Worm (Caenorhabditis elegans) whole organism, young adult: ENCODE results near the gene che-2.

Source experiments
- B0261.1 ChIP-seq: sonication (generic microtip); optimal IDR thresholded peaks from 2 replicates; lab custom pipeline; 2016; ENCODE audit warnings: mild to moderate bottlenecking, missing genetic modification characterization, moderate library complexity, missing compliant biosample characterization
- C06A6.2 ChIP-seq: fragments of 200-800 bp; sonication (Bioruptor generic); conservative IDR thresholded peaks from 2 replicates; pipeline ENCODE4 v1.3.6; 2022; ENCODE audit warnings: missing genetic modification characterization, missing compliant biosample characterization
- F33H1.4 ChIP-seq: fragments of 200-800 bp; sonication (Bioruptor generic); IDR thresholded peaks from 2 replicates; pipeline ENCODE4 v1.3.6; 2022; ENCODE audit warnings: missing genetic modification reagents, missing genetic modification characterization, missing compliant biosample characterization
- Y53F4B.3 ChIP-seq: fragments of 200-800 bp; sonication (Bioruptor generic); IDR thresholded peaks from 2 replicates; pipeline ENCODE4 v1.3.6; 2022; ENCODE audit warnings: missing genetic modification reagents, missing genetic modification characterization, missing compliant biosample characterization
- Y56A3A.18 ChIP-seq: fragments of 200-800 bp; sonication (Bioruptor generic); IDR thresholded peaks from 2 replicates; pipeline ENCODE4 v1.3.6; 2022; ENCODE audit warnings: missing genetic modification reagents, missing genetic modification characterization, missing compliant biosample characterization
- Y67H2A.10 ChIP-seq: fragments of 200-800 bp; sonication (Bioruptor generic); conservative IDR thresholded peaks from 2 replicates; pipeline ENCODE4 v1.3.6; 2022; ENCODE audit warnings: missing genetic modification reagents, missing genetic modification characterization, missing compliant biosample characterization
- Y79H2A.3 ChIP-seq: fragments of 200-800 bp; sonication (Bioruptor generic); conservative IDR thresholded peaks from 2 replicates; pipeline ENCODE4 v1.3.6; 2022; ENCODE audit warnings: missing genetic modification reagents, missing genetic modification characterization, missing compliant biosample characterization
- ZK185.1 ChIP-seq: sonication (generic microtip); optimal IDR thresholded peaks from 2 replicates; lab custom pipeline; 2016; ENCODE audit warnings: mild to moderate bottlenecking, missing genetic modification characterization, missing compliant biosample characterization; ENCODE audit not compliant: poor library complexity, severe bottlenecking
- athp-1 ChIP-seq: sonication (generic microtip); optimal IDR thresholded peaks from 2 replicates; lab custom pipeline; 2017; ENCODE audit warnings: mild to moderate bottlenecking, missing genetic modification characterization, missing compliant biosample characterization
- attf-3 ChIP-seq: fragments of 200-800 bp; sonication (Bioruptor generic); conservative IDR thresholded peaks from 2 replicates; pipeline ENCODE4 v1.3.6; 2022; ENCODE audit warnings: missing genetic modification reagents, missing genetic modification characterization, missing compliant biosample characterization
- ceh-100 ChIP-seq: fragments of 200-800 bp; sonication (Bioruptor generic); IDR thresholded peaks from 2 replicates; pipeline ENCODE4 v1.3.6; 2022; ENCODE audit warnings: missing genetic modification reagents, missing genetic modification characterization, missing compliant biosample characterization
- ceh-40 ChIP-seq: fragments of 200-800 bp; sonication (Bioruptor generic); IDR thresholded peaks from 2 replicates; pipeline ENCODE4 v1.3.6; 2022; ENCODE audit warnings: missing genetic modification characterization, missing compliant biosample characterization
- chd-7 ChIP-seq: sonication (generic microtip); optimal IDR thresholded peaks from 2 replicates; lab custom pipeline; 2016; ENCODE audit warnings: mild to moderate bottlenecking, missing genetic modification characterization, moderate library complexity, missing compliant biosample characterization
- dox-1 ChIP-seq: fragments of 200-800 bp; sonication (Bioruptor generic); IDR thresholded peaks from 2 replicates; pipeline ENCODE4 v1.3.6; 2022; ENCODE audit warnings: missing genetic modification reagents, missing genetic modification characterization, missing compliant biosample characterization
- dpff-1 ChIP-seq: sonication (generic microtip); optimal IDR thresholded peaks from 2 replicates; lab custom pipeline; 2017; ENCODE audit warnings: mild to moderate bottlenecking, missing genetic modification characterization, missing compliant biosample characterization
- egl-44 ChIP-seq: fragments of 200-800 bp; sonication (Bioruptor generic); IDR thresholded peaks from 2 replicates; pipeline ENCODE4 v1.3.6; 2022; ENCODE audit warnings: missing genetic modification reagents, missing genetic modification characterization, missing compliant biosample characterization
- egrh-3 ChIP-seq: fragments of 200-800 bp; sonication (Bioruptor generic); IDR thresholded peaks from 2 replicates; pipeline ENCODE4 v1.3.6; 2022; ENCODE audit warnings: missing genetic modification reagents, missing genetic modification characterization, missing compliant biosample characterization
- ekl-4 ChIP-seq: fragments of 200-800 bp; sonication (Bioruptor generic); IDR thresholded peaks from 2 replicates; pipeline ENCODE4 v1.3.6; 2022; ENCODE audit warnings: missing genetic modification reagents, missing genetic modification characterization, missing compliant biosample characterization
- ets-4 ChIP-seq: fragments of 200-800 bp; sonication (Bioruptor generic); optimal IDR thresholded peaks from 2 replicates; lab custom pipeline; 2018; ENCODE audit warnings: mild to moderate bottlenecking, missing genetic modification characterization, missing compliant biosample characterization
- hrde-1 ChIP-seq: sonication (generic microtip); optimal IDR thresholded peaks from 2 replicates; lab custom pipeline; 2016; ENCODE audit warnings: missing genetic modification characterization, mild to moderate bottlenecking, missing compliant biosample characterization, moderate library complexity, missing genotype, missing genetic modification reagents, borderline replicate concordance
- hsf-1 ChIP-seq: fragments of 200-800 bp; sonication (Bioruptor generic); IDR thresholded peaks from 2 replicates; pipeline ENCODE4 v1.3.6; 2022; ENCODE audit warnings: missing genetic modification reagents, missing genetic modification characterization, missing compliant biosample characterization
- lin-26 ChIP-seq: fragments of 200-800 bp; sonication (Bioruptor generic); IDR thresholded peaks from 2 replicates; pipeline ENCODE4 v1.3.6; 2022; ENCODE audit warnings: missing genetic modification reagents, missing genetic modification characterization, missing compliant biosample characterization
- lsy-27 ChIP-seq: sonication (generic microtip); optimal IDR thresholded peaks from 2 replicates; lab custom pipeline; 2017; ENCODE audit warnings: missing genetic modification characterization, mild to moderate bottlenecking, missing compliant biosample characterization, antibody characterized with exemption, missing genotype, borderline replicate concordance; ENCODE audit not compliant: insufficient read depth
- madf-6 ChIP-seq: fragments of 200-800 bp; sonication (Bioruptor generic); IDR thresholded peaks from 2 replicates; pipeline ENCODE4 v1.3.6; 2022; ENCODE audit warnings: missing genetic modification reagents, missing genetic modification characterization, missing compliant biosample characterization
- madf-8 ChIP-seq: fragments of 200-800 bp; sonication (Bioruptor generic); conservative IDR thresholded peaks from 2 replicates; pipeline ENCODE4 v1.3.6; 2022; ENCODE audit warnings: missing genetic modification reagents, missing genetic modification characterization, missing compliant biosample characterization
- nfyb-1 ChIP-seq: fragments of 200-800 bp; sonication (Bioruptor generic); IDR thresholded peaks from 2 replicates; pipeline ENCODE4 v1.3.6; 2022; ENCODE audit warnings: missing genetic modification reagents, missing genetic modification characterization, missing compliant biosample characterization
- nhr-80 ChIP-seq: sonication (generic microtip); optimal IDR thresholded peaks from 2 replicates; lab custom pipeline; 2016; ENCODE audit warnings: missing genetic modification characterization, missing compliant biosample characterization
- pbrm-1 ChIP-seq: fragments of 200-800 bp; sonication (Bioruptor generic); IDR thresholded peaks from 2 replicates; pipeline ENCODE4 v1.3.6; 2022; ENCODE audit warnings: missing genetic modification reagents, missing genetic modification characterization, missing compliant biosample characterization
- rec-8 ChIP-seq, 2 experiments: sonication (generic microtip); optimal IDR thresholded peaks; 2 replicates each; lab custom pipeline; 2016; ENCODE audit warnings: mild to moderate bottlenecking in 2 of 2, missing genetic modification characterization in 2 of 2, missing genetic modification reagents in 2 of 2, missing genotype in 2 of 2, missing biosample characterization in 1 of 2, missing compliant biosample characterization in 1 of 2, moderate library complexity in 1 of 2
- rpc-1 ChIP-seq, 2 experiments: fragments of 150-350 bp in 1 of 2; sonication (generic microtip) in 1 of 2; optimal IDR thresholded peaks; 2 replicates each; lab custom pipeline; 2014 to 2018; ENCODE audit warnings: missing biosample characterization in 1 of 2, missing genetic modification characterization in 1 of 2, missing genetic modification reagents in 1 of 2, missing genotype in 1 of 2
- snpc-4 ChIP-seq, 5 experiments: fragments of 150-350 bp in 1 of 5; sonication (generic microtip) in 4 of 5; optimal IDR thresholded peaks; 2 replicates each; lab custom pipeline; 2014 to 2018; ENCODE audit warnings: missing genetic modification characterization in 5 of 5, missing biosample characterization in 3 of 5, antibody characterized with exemption in 2 of 5, mild to moderate bottlenecking in 2 of 5, missing compliant biosample characterization in 2 of 5, missing genotype in 2 of 5, moderate library complexity in 2 of 5, missing genetic modification reagents in 1 of 5
- sptf-2 ChIP-seq: fragments of 200-800 bp; sonication (Bioruptor generic); optimal IDR thresholded peaks from 2 replicates; lab custom pipeline; 2018; ENCODE audit warnings: mild to moderate bottlenecking, missing genetic modification characterization, missing compliant biosample characterization
- unc-62 ChIP-seq: fragments of 150-350 bp; optimal IDR thresholded peaks from 2 replicates; lab custom pipeline; 2014; ENCODE audit warnings: missing biosample characterization, missing genetic modification reagents, missing genetic modification characterization
- zfh-2 ChIP-seq: fragments of 200-800 bp; sonication (Bioruptor generic); conservative IDR thresholded peaks from 2 replicates; pipeline ENCODE4 v1.3.6; 2022; ENCODE audit warnings: missing genetic modification reagents, missing genetic modification characterization, missing compliant biosample characterization
- ztf-18 ChIP-seq: sonication (generic microtip); optimal IDR thresholded peaks from 2 replicates; lab custom pipeline; 2016; ENCODE audit warnings: missing genotype, mild to moderate bottlenecking, missing genetic modification characterization, missing compliant biosample characterization

Gene che-2

DNA sequence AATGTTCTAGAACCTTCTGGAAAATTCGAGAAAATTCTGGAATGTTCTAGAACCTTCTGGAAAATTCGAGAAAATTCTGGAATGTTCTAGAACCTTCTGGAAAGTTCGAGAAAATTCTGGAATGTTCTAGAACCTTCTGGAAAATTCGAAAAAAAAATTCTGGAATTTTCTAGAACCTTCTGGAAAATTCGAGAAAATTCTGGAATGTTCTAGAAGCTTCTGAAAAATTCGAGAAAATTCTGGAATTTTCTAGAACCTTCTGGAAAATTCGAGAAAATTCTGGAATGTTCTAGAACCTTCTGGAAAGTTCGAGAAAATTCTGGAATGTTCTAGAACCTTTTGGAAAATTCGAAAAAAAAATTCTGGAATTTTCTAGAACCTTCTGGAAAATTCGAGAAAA is 37.8 kb upstream of the che-2 start:
- peak; percentile 76; the same call in 1 of the 2 replicates for TF ChIP-seq ceh-40 (GFP tag; lab: Robert Waterston, UW)
- TF ChIP-seq egrh-3, result peak; percentile 43; the same call in 1 of the 2 replicates
- TF ChIP-seq Y56A3A.18 (GFP tag; lab: Robert Waterston, UW), result peak; percentile 74
- peak; percentile 41; the same call in 1 of the 2 replicates for TF ChIP-seq Y79H2A.3
- 0 out of 2 replicates have a peak, but pooled peaks have one; percentile 20 for TF ChIP-seq nfyb-1 (GFP tag; lab: Robert Waterston, UW)
- peak; percentile 61 for TF ChIP-seq ekl-4 (GFP tag; lab: Robert Waterston, UW)
- peak; percentile 94 for TF ChIP-seq dox-1 (GFP tag; lab: Robert Waterston, UW)
- TF ChIP-seq lin-26 (GFP tag; lab: Robert Waterston, UW), result peak; percentile 45; the same call in 1 of the 2 replicates
- TF ChIP-seq hsf-1 (GFP tag; lab: Robert Waterston, UW), result peak; percentile 98
- peak; percentile 57; the same call in 1 of the 2 replicates for TF ChIP-seq Y67H2A.10
- peak; percentile 56; the same call in 1 of the 2 replicates for TF ChIP-seq madf-6 (GFP tag; lab: Robert Waterston, UW)
- peak; percentile 42; the same call in 1 of the 2 replicates for TF ChIP-seq Y53F4B.3 (GFP tag; lab: Robert Waterston, UW)
- TF ChIP-seq pbrm-1 (GFP tag; lab: Robert Waterston, UW), result peak; percentile 44; the same call in 1 of the 2 replicates
- TF ChIP-seq ceh-100 (GFP tag; lab: Robert Waterston, UW), result peak; percentile 62
- TF ChIP-seq, all 124 proteins: peak for 14; not testable (repeated sequence) for 110

DNA sequence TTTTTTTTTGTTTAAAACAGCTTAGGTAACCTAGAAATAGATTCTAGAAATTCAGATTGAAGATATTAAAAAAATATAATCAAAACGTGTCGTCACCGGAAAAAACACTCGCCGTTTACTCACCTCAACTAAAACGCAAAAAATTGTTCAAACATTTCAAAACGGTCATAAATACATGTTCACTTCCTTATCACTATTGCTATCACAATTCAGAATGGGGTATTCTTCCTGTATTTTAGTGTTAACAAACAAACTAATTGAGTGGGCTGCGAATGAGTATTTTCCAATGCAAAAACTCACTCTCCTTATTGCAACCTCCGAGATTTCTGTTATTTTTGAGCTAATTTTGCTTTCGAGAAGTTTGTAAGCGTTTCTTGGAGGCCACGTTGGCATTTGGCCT is 31.4 kb upstream of the che-2 start, which contains the start of gene F52D1.2:
F52D1.2 (minus strand) TSS at position 393 of the 400 bp plus-strand sequence.
- no peak for TF ChIP-seq dpff-1 (tag; lab: Kevin White, UChicago)
- TF ChIP-seq rec-8 (tag; optimal IDR thresholded peaks at IDR 0.05; lab: Kevin White, UChicago), result no peak
- no peak for TF ChIP-seq C06A6.2 (GFP tag; lab: Robert Waterston, UW)
- TF ChIP-seq nhr-80 (tag; lab: Kevin White, UChicago), result peak; percentile 27
- no peak for TF ChIP-seq lsy-27 (tag; lab: Kevin White, UChicago)

DNA sequence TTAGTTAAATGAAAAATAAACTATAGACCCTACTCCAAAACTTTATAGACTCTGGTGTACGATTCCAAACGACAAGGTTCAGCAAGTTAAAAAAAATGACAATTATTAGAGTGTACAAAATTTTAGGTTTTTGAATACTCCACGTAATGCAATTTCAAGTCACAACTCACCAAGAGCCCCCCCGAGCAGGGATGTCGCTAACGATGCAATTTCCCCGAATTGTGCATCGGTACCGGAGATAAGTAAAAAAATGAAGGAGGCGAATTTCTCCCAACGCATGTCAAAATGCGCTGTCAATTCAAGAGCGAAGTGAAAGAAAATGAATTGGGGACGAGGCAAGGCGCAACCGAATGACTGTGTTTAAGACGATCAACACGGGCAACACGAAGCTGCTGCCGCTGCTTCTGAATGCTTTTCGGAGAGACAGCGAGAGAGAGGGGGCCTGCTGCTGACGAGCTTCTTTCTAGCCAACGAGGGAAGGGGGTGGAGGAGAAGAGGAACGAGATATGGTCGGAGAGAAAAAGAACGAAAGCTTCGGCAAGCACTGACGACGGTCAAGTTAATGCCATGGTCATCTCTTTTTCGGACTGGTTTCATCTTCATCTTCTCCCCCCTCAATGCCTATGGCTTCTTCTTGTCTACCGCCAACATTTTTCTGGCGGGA is 24.0 kb upstream of the che-2 start, which contains the start of gene abu-12:
abu-12 (minus strand) TSS at position 472 of the 664 bp plus-strand sequence.
- peak; percentile 84 for TF ChIP-seq zfh-2 (GFP tag; lab: Robert Waterston, UW)
- TF ChIP-seq egl-44 (GFP tag; lab: Robert Waterston, UW), result no peak

DNA sequence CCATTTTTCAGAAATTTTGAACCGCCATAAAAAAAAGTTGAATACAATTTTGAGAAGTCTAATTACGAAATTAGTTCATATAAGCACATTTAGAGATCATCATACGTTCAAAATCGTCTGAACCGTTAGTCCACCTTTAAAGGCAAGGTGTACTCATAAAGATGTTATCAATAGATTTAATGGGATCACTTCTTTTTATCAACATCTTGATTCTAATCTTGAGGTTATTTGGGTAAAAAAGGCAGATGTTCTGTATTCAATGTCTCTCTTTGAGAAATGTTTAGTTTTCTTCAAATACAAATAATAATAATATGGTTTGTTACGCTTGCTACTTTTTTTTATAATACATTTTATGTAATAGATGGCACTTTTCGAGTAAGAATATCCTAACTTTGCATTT is 21.9 kb upstream of the che-2 start:
- TF ChIP-seq ets-4 (no peak), ztf-18 (tag; lab: Kevin White, UChicago) (no peak), athp-1 (tag; lab: Kevin White, UChicago) (no peak), B0261.1 (no peak), attf-3 (no peak), F33H1.4 (GFP tag; lab: Robert Waterston, UW) (no peak), sptf-2 (GFP tag; lab: Kevin White, UChicago) (no peak), madf-8 (GFP tag; lab: Robert Waterston, UW) (no peak), ZK185.1 (no peak), hrde-1 (tag; lab: Kevin White, UChicago) (no peak), chd-7 (no peak), unc-62 (no peak), lsy-27 (tag; lab: Kevin White, UChicago) (no peak), snpc-4 (GFP tag; optimal IDR thresholded peaks at IDR 0.05; lab: Kevin White, UChicago) (no peak), snpc-4 (tag; optimal IDR thresholded peaks at IDR 0.05; lab: Kevin White, UChicago) (no peak), egrh-3 (no peak), rpc-1 (optimal IDR thresholded peaks at IDR 0.05; lab: Kevin White, UChicago) (no peak), rpc-1 (tag; optimal IDR thresholded peaks at IDR 0.05; lab: Kevin White, UChicago) (no peak), Y56A3A.18 (GFP tag; lab: Robert Waterston, UW) (no peak)
- TF ChIP-seq, all 124 proteins: peak for 0
